Worm (Caenorhabditis elegans) whole organism, late embryonic: ENCODE results near the gene unc-76.
"Not testable (repeated sequence)": the region's sequence is repeated elsewhere in the genome, so short reads cannot be mapped to it uniquely, and the experiment has no call there.

Experiments used
- ceh-18 ChIP-seq: sonication (generic microtip); optimal IDR thresholded peaks from 2 replicates; lab custom pipeline; 2016; ENCODE audit warnings: missing genetic modification characterization, missing compliant biosample characterization
- ceh-19 ChIP-seq: fragments of 200-800 bp; sonication (Bioruptor generic); optimal IDR thresholded peaks from 2 replicates; lab custom pipeline; 2018; ENCODE audit warnings: mild to moderate bottlenecking, missing genetic modification characterization, missing compliant biosample characterization
- dve-1 ChIP-seq: sonication (generic microtip); optimal IDR thresholded peaks from 2 replicates; lab custom pipeline; 2017; ENCODE audit warnings: antibody characterized with exemption, mild to moderate bottlenecking, missing genetic modification characterization, missing compliant biosample characterization
- hlh-30 ChIP-seq: sonication (generic microtip); optimal IDR thresholded peaks from 2 replicates; lab custom pipeline; 2017; ENCODE audit warnings: antibody characterized with exemption, missing genetic modification characterization, missing compliant biosample characterization; ENCODE audit not compliant: insufficient read depth
- hlh-6 ChIP-seq: sonication (generic microtip); optimal IDR thresholded peaks from 2 replicates; lab custom pipeline; 2016; ENCODE audit warnings: missing genotype, missing genetic modification characterization, missing compliant biosample characterization
- madf-2 ChIP-seq: sonication (generic microtip); optimal IDR thresholded peaks from 2 replicates; lab custom pipeline; 2017; ENCODE audit warnings: missing genetic modification characterization, missing compliant biosample characterization
- nhr-11 ChIP-seq: fragments of 150-350 bp; optimal IDR thresholded peaks from 2 replicates; lab custom pipeline; 2014; ENCODE audit warnings: missing biosample characterization, missing genetic modification characterization
- nhr-232 ChIP-seq: sonication (generic microtip); optimal IDR thresholded peaks from 2 replicates; lab custom pipeline; 2016; ENCODE audit warnings: missing genetic modification characterization, missing compliant biosample characterization
- pha-2 ChIP-seq: sonication (generic microtip); optimal IDR thresholded peaks from 2 replicates; lab custom pipeline; 2017; ENCODE audit warnings: mild to moderate bottlenecking, missing genetic modification characterization, missing compliant biosample characterization
- sox-2 ChIP-seq: fragments of 200-800 bp; sonication (Bioruptor generic); IDR thresholded peaks from 2 replicates; pipeline ENCODE4 v1.3.6; 2022; ENCODE audit warnings: missing genetic modification reagents, missing genetic modification characterization, missing compliant biosample characterization
- ttx-3 ChIP-seq: sonication (generic microtip); optimal IDR thresholded peaks from 2 replicates; lab custom pipeline; 2016; ENCODE audit warnings: missing genetic modification reagents, missing genetic modification characterization, missing compliant biosample characterization

DNA sequence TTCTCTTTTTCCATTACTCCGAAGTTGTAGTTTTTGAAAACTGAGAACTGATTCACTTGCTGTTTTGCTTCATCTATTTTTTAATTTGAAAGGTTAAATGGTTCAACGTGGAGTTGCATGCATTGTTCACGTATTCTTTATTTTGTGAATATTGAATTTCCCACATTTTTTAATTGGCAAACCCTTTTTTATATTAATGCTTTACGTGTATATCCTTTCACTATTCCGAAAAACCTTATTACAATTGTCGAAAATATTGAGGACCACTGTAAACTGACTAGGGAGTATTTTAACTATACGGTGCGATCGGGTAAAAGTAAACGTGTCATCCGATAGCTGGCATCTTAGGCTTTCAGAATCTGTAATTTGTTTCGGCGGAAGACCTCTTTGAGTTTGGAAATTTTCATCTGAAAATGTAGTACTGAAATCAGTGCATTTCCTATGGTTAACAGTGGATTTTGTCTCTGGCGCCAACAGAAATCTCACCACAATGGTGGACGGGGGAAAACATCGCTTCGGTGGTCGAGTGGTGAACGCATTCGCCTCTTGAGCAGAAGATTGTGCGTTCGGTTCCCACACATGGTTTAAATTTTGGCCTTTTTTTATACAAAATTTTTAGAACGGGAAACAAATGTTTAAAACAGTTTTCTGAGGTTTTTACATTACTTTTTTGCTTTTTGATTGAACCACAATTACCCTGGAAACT lies 34.5 kb downstream of the unc-76 start, which contains the start of gene C01G10.14:
- not testable (repeated sequence) for TF ChIP-seq dve-1 (tag; lab: Kevin White, UChicago); nhr-232; pha-2 (tag; lab: Kevin White, UChicago); hlh-30 (tag; lab: Kevin White, UChicago); nhr-11; ceh-19 (GFP tag; lab: Kevin White, UChicago); madf-2 (tag; lab: Kevin White, UChicago); hlh-6 (tag; lab: Kevin White, UChicago); ceh-18 (tag; lab: Kevin White, UChicago); ttx-3 (tag; lab: Kevin White, UChicago); sox-2 (GFP tag; lab: Robert Waterston, UW)
